Fruit fly (Drosophila melanogaster) whole organism, embryonic: ENCODE measurements around the gene CG12951.

Experiments
- ATbp ChIP-seq: fragments of 200-800 bp; sonication (Bioruptor generic); optimal IDR thresholded peaks from 2 replicates; lab custom pipeline; 2017; ENCODE audit warnings: missing biosample characterization, mild to moderate bottlenecking, missing genetic modification characterization, missing genetic modification reagents
- Atf3 ChIP-seq: fragments of 200-800 bp; sonication (Bioruptor generic); optimal IDR thresholded peaks from 3 replicates; lab custom pipeline; 2016; ENCODE audit warnings: missing biosample characterization, missing genetic modification characterization
- BEAF-32 ChIP-seq: fragments of 200-800 bp; sonication (Bioruptor generic); optimal IDR thresholded peaks from 3 replicates; lab custom pipeline; 2017; ENCODE audit warnings: missing biosample characterization, missing genetic modification characterization, mild to moderate bottlenecking, moderate library complexity, missing genetic modification reagents
- CG10565 ChIP-seq: fragments of 200-800 bp; sonication (Bioruptor generic); optimal IDR thresholded peaks from 3 replicates; lab custom pipeline; 2016; ENCODE audit warnings: missing biosample characterization, mild to moderate bottlenecking, missing genetic modification characterization
- CG10979 ChIP-seq: fragments of 200-800 bp; sonication (Bioruptor generic); optimal IDR thresholded peaks from 2 replicates; lab custom pipeline; 2018; ENCODE audit warnings: missing biosample characterization, mild to moderate bottlenecking, missing genetic modification characterization, moderate library complexity
- CG11247 ChIP-seq: fragments of 200-800 bp; sonication (Bioruptor generic); IDR thresholded peaks from 2 replicates; pipeline ENCODE4 v1.3.6; 2022; ENCODE audit warnings: missing biosample characterization, missing genetic modification characterization
- CG1233 ChIP-seq: fragments of 200-800 bp; sonication (Bioruptor generic); optimal IDR thresholded peaks from 4 replicates; lab custom pipeline; 2018; ENCODE audit warnings: missing biosample characterization, mild to moderate bottlenecking, missing genetic modification characterization
- CG13287 ChIP-seq: fragments of 200-800 bp; sonication (Bioruptor generic); IDR thresholded peaks from 2 replicates; pipeline ENCODE4 v1.3.6; 2022; ENCODE audit warnings: missing biosample characterization, missing genetic modification characterization; ENCODE audit not compliant: partially characterized antibody
- CG14441 ChIP-seq: fragments of 200-800 bp; sonication (Bioruptor generic); IDR thresholded peaks from 2 replicates; pipeline ENCODE4 v1.3.6; 2022; ENCODE audit warnings: missing biosample characterization, missing genetic modification characterization
- CG1529 ChIP-seq: fragments of 200-800 bp; sonication (Bioruptor generic); optimal IDR thresholded peaks from 3 replicates; lab custom pipeline; 2018; ENCODE audit warnings: missing biosample characterization, missing genetic modification characterization
- CG17328 ChIP-seq: fragments of 200-800 bp; sonication (Bioruptor generic); IDR thresholded peaks from 2 replicates; pipeline ENCODE4 v1.3.6; 2022; ENCODE audit warnings: missing biosample characterization, missing genetic modification characterization
- CG17359 ChIP-seq: fragments of 200-800 bp; sonication (Bioruptor generic); optimal IDR thresholded peaks from 3 replicates; lab custom pipeline; 2018; ENCODE audit warnings: missing biosample characterization, mild to moderate bottlenecking, missing genetic modification characterization, moderate library complexity
- CG17802 ChIP-seq: fragments of 200-800 bp; sonication (Bioruptor generic); optimal IDR thresholded peaks from 2 replicates; lab custom pipeline; 2018; ENCODE audit warnings: missing biosample characterization, mild to moderate bottlenecking, missing genetic modification characterization, moderate library complexity
- CG18764 ChIP-seq: fragments of 200-800 bp; sonication (Bioruptor generic); optimal IDR thresholded peaks from 3 replicates; lab custom pipeline; 2016; ENCODE audit warnings: missing biosample characterization, missing genetic modification characterization
- CG2120 ChIP-seq: fragments of 200-800 bp; sonication (Bioruptor generic); optimal IDR thresholded peaks from 3 replicates; lab custom pipeline; 2016; ENCODE audit warnings: missing biosample characterization, missing genetic modification characterization
- CG31441 ChIP-seq: fragments of 200-800 bp; sonication (Bioruptor generic); IDR thresholded peaks from 2 replicates; pipeline ENCODE4 v1.3.6; 2022; ENCODE audit warnings: missing biosample characterization, missing genetic modification characterization
- CG32767 ChIP-seq: fragments of 200-800 bp; sonication (Bioruptor generic); IDR thresholded peaks from 2 replicates; pipeline ENCODE4 v1.3.6; 2022; ENCODE audit warnings: missing biosample characterization, missing genetic modification characterization
- CG33557 ChIP-seq: fragments of 200-800 bp; sonication (Bioruptor generic); optimal IDR thresholded peaks from 2 replicates; lab custom pipeline; 2019; ENCODE audit warnings: missing biosample characterization, mild to moderate bottlenecking, missing genetic modification characterization, moderate library complexity
- CG3838 ChIP-seq: fragments of 200-800 bp; sonication (Bioruptor generic); optimal IDR thresholded peaks from 3 replicates; lab custom pipeline; 2016; ENCODE audit warnings: missing biosample characterization, missing genetic modification characterization
- CG4360 ChIP-seq: fragments of 200-800 bp; sonication (Bioruptor generic); IDR thresholded peaks from 2 replicates; pipeline ENCODE4 v1.3.6; 2022; ENCODE audit warnings: missing biosample characterization, missing genetic modification characterization
- CG43689 ChIP-seq: fragments of 200-800 bp; sonication (Bioruptor generic); IDR thresholded peaks from 2 replicates; pipeline ENCODE4 v1.3.6; 2022; ENCODE audit warnings: missing biosample characterization, missing genetic modification characterization
- Chrac-16 ChIP-seq: fragments of 200-800 bp; sonication (Bioruptor generic); optimal IDR thresholded peaks from 3 replicates; lab custom pipeline; 2016; ENCODE audit warnings: missing biosample characterization, missing genetic modification characterization
- CrebB ChIP-seq: fragments of 200-800 bp; sonication (Bioruptor generic); optimal IDR thresholded peaks from 3 replicates; lab custom pipeline; 2018; ENCODE audit warnings: missing biosample characterization, mild to moderate bottlenecking, missing genetic modification characterization
- D19B ChIP-seq: fragments of 200-800 bp; sonication (Bioruptor generic); optimal IDR thresholded peaks from 2 replicates; lab custom pipeline; 2017; ENCODE audit warnings: missing biosample characterization, mild to moderate bottlenecking, missing genetic modification characterization
- Dp ChIP-seq: fragments of 200-800 bp; sonication (Bioruptor generic); optimal IDR thresholded peaks from 2 replicates; lab custom pipeline; 2018; ENCODE audit warnings: missing biosample characterization, mild to moderate bottlenecking, missing genetic modification characterization, moderate library complexity
- H15 ChIP-seq: fragments of 200-800 bp; sonication (Bioruptor generic); IDR thresholded peaks from 3 replicates; pipeline ENCODE4 v1.3.6; 2022; ENCODE audit warnings: missing biosample characterization, missing genetic modification characterization
- Hr51 ChIP-seq, 2 experiments: fragments of 200-800 bp; sonication (Bioruptor generic); optimal IDR thresholded peaks; 2 replicates in 1 of 2; 3 replicates in 1 of 2; lab custom pipeline; 2016 to 2018; ENCODE audit warnings: missing biosample characterization in 2 of 2, missing genetic modification characterization in 2 of 2, mild to moderate bottlenecking in 1 of 2, moderate library complexity in 1 of 2
- Hsf ChIP-seq: fragments of 200-800 bp; sonication (Bioruptor generic); optimal IDR thresholded peaks from 3 replicates; lab custom pipeline; 2016; ENCODE audit warnings: missing biosample characterization, missing genetic modification characterization
- Lim3 ChIP-seq: fragments of 200-800 bp; sonication (Bioruptor generic); IDR thresholded peaks from 2 replicates; pipeline ENCODE4 v1.3.6; 2022; ENCODE audit warnings: missing biosample characterization, missing genetic modification characterization
- Lpt ChIP-seq: fragments of >200 bp; optimal IDR thresholded peaks from 2 replicates; lab custom pipeline; 2018; ENCODE audit warnings: missing biosample characterization, missing genetic modification characterization
- Nf-YA ChIP-seq: fragments of 200-800 bp; sonication (Bioruptor generic); IDR thresholded peaks from 2 replicates; pipeline ENCODE4 v1.3.6; 2022; ENCODE audit warnings: missing biosample characterization, missing genetic modification characterization
- Nf-YC ChIP-seq: fragments of 200-800 bp; optimal IDR thresholded peaks from 3 replicates; lab custom pipeline; 2019; ENCODE audit warnings: missing biosample characterization, mild to moderate bottlenecking, missing genetic modification characterization, moderate library complexity
- Poxn ChIP-seq: fragments of 200-800 bp; sonication (Bioruptor generic); IDR thresholded peaks from 2 replicates; pipeline ENCODE4 v1.3.6; 2022; ENCODE audit warnings: missing biosample characterization, missing genetic modification characterization
- Sry-δ ChIP-seq: fragments of 200-800 bp; sonication (Bioruptor generic); optimal IDR thresholded peaks from 2 replicates; lab custom pipeline; 2016; ENCODE audit warnings: missing biosample characterization, missing genetic modification characterization
- Xbp1 ChIP-seq: fragments of 200-800 bp; sonication (Bioruptor generic); optimal IDR thresholded peaks from 3 replicates; lab custom pipeline; 2016; ENCODE audit warnings: missing biosample characterization, mild to moderate bottlenecking, missing genetic modification characterization
- al ChIP-seq: fragments of 200-800 bp; sonication (Bioruptor generic); IDR thresholded peaks from 2 replicates; pipeline ENCODE4 v1.3.6; 2022; ENCODE audit warnings: missing biosample characterization, missing genetic modification characterization
- amos ChIP-seq: fragments of 200-800 bp; sonication (Bioruptor generic); IDR thresholded peaks from 2 replicates; pipeline ENCODE4 v1.3.6; 2022; ENCODE audit warnings: missing biosample characterization, missing genetic modification characterization; ENCODE audit not compliant: partially characterized antibody
- bsh ChIP-seq, 2 experiments: fragments of 200-800 bp; sonication (Bioruptor generic); optimal IDR thresholded peaks; 2 replicates each; lab custom pipeline; 2017 to 2018; ENCODE audit warnings: mild to moderate bottlenecking in 2 of 2, missing biosample characterization in 2 of 2, missing genetic modification characterization in 2 of 2, moderate library complexity in 1 of 2
- da ChIP-seq: fragments of 200-800 bp; sonication (Bioruptor generic); optimal IDR thresholded peaks from 2 replicates; lab custom pipeline; 2016; ENCODE audit warnings: missing biosample characterization, missing genetic modification characterization
- danr ChIP-seq: fragments of 200-800 bp; sonication (Bioruptor generic); IDR thresholded peaks from 2 replicates; pipeline ENCODE4 v1.3.6; 2022; ENCODE audit warnings: missing biosample characterization, missing genetic modification characterization
- eve ChIP-seq, 2 experiments: fragments of >200 bp; optimal IDR thresholded peaks; 2 replicates each; lab custom pipeline; 2017; ENCODE audit warnings: missing biosample characterization in 2 of 2, missing genetic modification characterization in 2 of 2
- fd102C ChIP-seq: fragments of 200-800 bp; sonication (Bioruptor generic); optimal IDR thresholded peaks from 2 replicates; lab custom pipeline; 2018; ENCODE audit warnings: missing biosample characterization, mild to moderate bottlenecking, missing genetic modification characterization, moderate library complexity
- h ChIP-seq: fragments of >200 bp; optimal IDR thresholded peaks from 2 replicates; lab custom pipeline; 2017
- ind ChIP-seq: fragments of 200-800 bp; sonication (Bioruptor generic); optimal IDR thresholded peaks from 3 replicates; lab custom pipeline; 2016; ENCODE audit warnings: missing biosample characterization, missing genetic modification characterization
- lmd ChIP-seq: fragments of 200-800 bp; sonication (Bioruptor generic); IDR thresholded peaks from 2 replicates; pipeline ENCODE4 v1.3.6; 2022; ENCODE audit warnings: missing biosample characterization, missing genetic modification characterization
- org-1 ChIP-seq: fragments of 200-800 bp; sonication (Bioruptor generic); optimal IDR thresholded peaks from 2 replicates; lab custom pipeline; 2017; ENCODE audit warnings: missing biosample characterization, missing genetic modification characterization
- schlank ChIP-seq: fragments of 200-800 bp; sonication (Bioruptor generic); optimal IDR thresholded peaks from 2 replicates; lab custom pipeline; 2018; ENCODE audit warnings: missing biosample characterization, mild to moderate bottlenecking, missing genetic modification characterization
- sima ChIP-seq: fragments of 200-800 bp; sonication (Bioruptor generic); optimal IDR thresholded peaks from 2 replicates; lab custom pipeline; 2016; ENCODE audit warnings: missing biosample characterization, missing genetic modification characterization
- sqz ChIP-seq: fragments of 200-800 bp; sonication (Bioruptor generic); optimal IDR thresholded peaks from 3 replicates; lab custom pipeline; 2018; ENCODE audit warnings: missing biosample characterization, mild to moderate bottlenecking, missing genetic modification characterization
- stwl ChIP-seq: fragments of 200-800 bp; sonication (Bioruptor generic); optimal IDR thresholded peaks from 3 replicates; lab custom pipeline; 2018; ENCODE audit warnings: missing biosample characterization, mild to moderate bottlenecking, missing genetic modification characterization, moderate library complexity
- wek ChIP-seq: fragments of 200-800 bp; sonication (Bioruptor generic); optimal IDR thresholded peaks from 3 replicates; lab custom pipeline; 2018; ENCODE audit warnings: missing biosample characterization, mild to moderate bottlenecking, missing genetic modification characterization, moderate library complexity
- z ChIP-seq: fragments of 200-800 bp; sonication (Bioruptor generic); IDR thresholded peaks from 3 replicates; pipeline ENCODE4 v1.3.6; 2022; ENCODE audit warnings: missing biosample characterization, missing genetic modification characterization

CG12951 gene

DNA sequence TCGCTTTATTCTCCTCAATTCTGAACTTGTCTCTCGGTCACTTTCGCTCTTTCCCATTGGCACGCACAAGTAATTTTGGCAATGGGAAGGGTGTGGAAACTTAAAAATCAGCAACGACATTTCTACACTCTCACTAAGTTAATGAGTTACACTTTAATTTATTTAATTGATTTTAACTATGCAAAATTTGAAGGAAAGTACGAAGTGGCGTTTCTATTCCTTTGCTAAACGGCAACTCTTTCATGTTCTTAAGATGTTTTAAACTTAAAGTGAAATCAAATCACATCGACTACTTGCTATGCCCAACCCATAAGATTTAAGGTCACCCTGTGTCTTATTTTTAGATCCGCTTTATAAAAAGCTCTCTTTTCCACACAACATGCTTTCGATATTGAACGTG lies 40.3 kb upstream of the CG12951 start (continued):
- TF ChIP-seq eve (GFP tag; optimal IDR thresholded peaks at IDR 0.05; lab: Kevin White, UChicago): no peak
- TF ChIP-seq CG11247 (GFP tag; lab: Robert Waterston, UW): 0 out of 2 replicates have a peak, but pooled peaks have one; percentile 27
- peak; percentile 26 for TF ChIP-seq Chrac-16
- TF ChIP-seq Lim3 (GFP tag; lab: Robert Waterston, UW): no peak
- TF ChIP-seq Poxn (GFP tag; lab: Robert Waterston, UW): no peak
- TF ChIP-seq stwl (tag; lab: Kevin White, UChicago): no peak
- TF ChIP-seq CG33557 (GFP tag; lab: Kevin White, UChicago): no peak
- TF ChIP-seq Nf-YA: no peak
- no peak for TF ChIP-seq h (lab: Kevin White, UChicago)
- TF ChIP-seq da: no peak
- no peak for TF ChIP-seq H15
- TF ChIP-seq org-1 (GFP tag; lab: Kevin White, UChicago): peak; percentile 23
- no peak for TF ChIP-seq CG1529 (GFP tag; lab: Kevin White, UChicago)
- peak; percentile 68 for TF ChIP-seq CG14441 (GFP tag; lab: Robert Waterston, UW)
- TF ChIP-seq CG3838: no peak
- no peak for TF ChIP-seq z (GFP tag; lab: Robert Waterston, UW)
- TF ChIP-seq CG32767 (GFP tag; lab: Robert Waterston, UW): 0 out of 2 replicates have a peak, but pooled peaks have one; percentile 34
- no peak for TF ChIP-seq CG10565 (GFP tag; lab: Kevin White, UChicago)
- TF ChIP-seq BEAF-32: no peak
- TF ChIP-seq Dp: no peak
- TF ChIP-seq Atf3 (GFP tag; lab: Kevin White, UChicago): no peak
- TF ChIP-seq CG31441 (GFP tag; lab: Robert Waterston, UW): peak; percentile 37; the same call in 1 of the 2 replicates
- no peak for TF ChIP-seq Sry-δ
- no peak for TF ChIP-seq CG10979 (tag; lab: Kevin White, UChicago)
- no peak for TF ChIP-seq wek (GFP tag; lab: Kevin White, UChicago)
- no peak for TF ChIP-seq CG18764 (GFP tag; lab: Kevin White, UChicago)
- peak; percentile 32 for TF ChIP-seq CG1233
- peak; percentile 34; the same call in 1 of the 2 replicates for TF ChIP-seq CG17328 (GFP tag; lab: Robert Waterston, UW)
- TF ChIP-seq CrebB: no peak
- TF ChIP-seq schlank: no peak
- TF ChIP-seq Nf-YC: peak; percentile 57
- peak; percentile 77 for TF ChIP-seq CG2120 (GFP tag; lab: Kevin White, UChicago)
- TF ChIP-seq ind: peak; percentile 49
- TF ChIP-seq ATbp (GFP tag; lab: Kevin White, UChicago): peak; percentile 2
- peak; percentile 31; the same call in 1 of the 2 replicates for TF ChIP-seq danr (GFP tag; lab: Robert Waterston, UW)
- no peak for TF ChIP-seq bsh (GFP tag; optimal IDR thresholded peaks at IDR 0.05; lab: Kevin White, UChicago)
- TF ChIP-seq CG17802 (tag; lab: Kevin White, UChicago): no peak
- TF ChIP-seq CG4360 (GFP tag; lab: Robert Waterston, UW): no peak
- peak; percentile 52; the same call in 1 of the 2 replicates for TF ChIP-seq al (GFP tag; lab: Robert Waterston, UW)
- no peak for TF ChIP-seq sima
- TF ChIP-seq D19B: peak; percentile 34
- TF ChIP-seq Lpt (GFP tag; lab: Kevin White, UChicago): no peak
- peak; percentile 62 for TF ChIP-seq Xbp1 (GFP tag; lab: Kevin White, UChicago)
- TF ChIP-seq amos: no peak
- peak; percentile 70; the same call in 1 of the 2 replicates for TF ChIP-seq lmd (GFP tag; lab: Robert Waterston, UW)
- peak; percentile 34 for TF ChIP-seq Hsf (GFP tag; lab: Kevin White, UChicago)
- TF ChIP-seq CG17359 (tag; lab: Kevin White, UChicago): peak; percentile 67
- TF ChIP-seq sqz (GFP tag; lab: Kevin White, UChicago): no peak
- TF ChIP-seq CG13287: no peak
- peak; percentile 48; the same call in 1 of the 2 replicates for TF ChIP-seq CG43689 (GFP tag; lab: Robert Waterston, UW)
- no peak for TF ChIP-seq fd102C
- peak in 1 of 2 experiments; percentile 84 for TF ChIP-seq Hr51 (GFP tag; optimal IDR thresholded peaks at IDR 0.05; lab: Kevin White, UChicago)
